Fruit fly (Drosophila melanogaster) whole organism, prepupa: Measurements from ENCODE around the gene CG12355.

Source experiments
- Blimp-1 ChIP-seq: fragments of 200-800 bp; sonication (Bioruptor generic); optimal IDR thresholded peaks from 3 replicates; lab custom pipeline; 2017; ENCODE audit warnings: missing biosample characterization, missing genetic modification characterization, mild to moderate bottlenecking, moderate library complexity, missing genetic modification reagents
- CG11762 ChIP-seq: fragments of 200-800 bp; sonication (Bioruptor generic); optimal IDR thresholded peaks from 3 replicates; lab custom pipeline; 2016; ENCODE audit warnings: missing biosample characterization, missing genetic modification characterization; ENCODE audit not compliant: insufficient read depth
- CG11902 ChIP-seq: fragments of 200-800 bp; sonication (Bioruptor generic); optimal IDR thresholded peaks from 3 replicates; lab custom pipeline; 2016; ENCODE audit warnings: missing biosample characterization, missing genetic modification characterization
- CG15336 ChIP-seq: fragments of 200-800 bp; sonication (Bioruptor generic); IDR thresholded peaks from 2 replicates; pipeline ENCODE4 v1.3.6; 2022; ENCODE audit warnings: missing biosample characterization, missing genetic modification characterization
- CG16779 ChIP-seq: fragments of 200-800 bp; sonication (Bioruptor generic); optimal IDR thresholded peaks from 3 replicates; lab custom pipeline; 2017; ENCODE audit warnings: missing biosample characterization, mild to moderate bottlenecking, missing genetic modification characterization
- CG32006 ChIP-seq: fragments of 200-800 bp; sonication (Bioruptor generic); optimal IDR thresholded peaks from 3 replicates; lab custom pipeline; 2017; ENCODE audit warnings: missing biosample characterization, mild to moderate bottlenecking, missing genetic modification characterization
- CG6163 ChIP-seq: fragments of 200-800 bp; sonication (Bioruptor generic); IDR thresholded peaks from 3 replicates; pipeline ENCODE4 v1.3.6; 2022; ENCODE audit warnings: missing biosample characterization, missing genetic modification characterization
- CG6792 ChIP-seq: fragments of 200-800 bp; sonication (Bioruptor generic); optimal IDR thresholded peaks from 3 replicates; lab custom pipeline; 2016; ENCODE audit warnings: missing biosample characterization, missing genetic modification characterization
- CG6808 ChIP-seq: fragments of 200-800 bp; sonication (Bioruptor generic); optimal IDR thresholded peaks from 3 replicates; lab custom pipeline; 2017; ENCODE audit warnings: missing biosample characterization, missing genetic modification characterization, mild to moderate bottlenecking, moderate library complexity, missing genetic modification reagents
- CG6854 ChIP-seq: fragments of 200-800 bp; sonication (Bioruptor generic); optimal IDR thresholded peaks from 2 replicates; lab custom pipeline; 2017; ENCODE audit warnings: missing biosample characterization, mild to moderate bottlenecking, missing genetic modification characterization
- CG7368 ChIP-seq: fragments of 200-800 bp; sonication (Bioruptor generic); optimal IDR thresholded peaks from 3 replicates; lab custom pipeline; 2016; ENCODE audit warnings: missing biosample characterization, missing genetic modification characterization
- CG8119 ChIP-seq: fragments of 200-800 bp; sonication (Bioruptor generic); IDR thresholded peaks from 3 replicates; pipeline ENCODE4 v1.3.6; 2022; ENCODE audit warnings: missing biosample characterization, missing genetic modification characterization
- CG8319 ChIP-seq: fragments of 200-800 bp; sonication (Bioruptor generic); optimal IDR thresholded peaks from 3 replicates; lab custom pipeline; 2016; ENCODE audit warnings: missing biosample characterization, missing genetic modification characterization
- CG8632 ChIP-seq: fragments of 200-800 bp; sonication (Bioruptor generic); optimal IDR thresholded peaks from 3 replicates; lab custom pipeline; 2016; ENCODE audit warnings: missing biosample characterization, missing genetic modification characterization
- CG9139 ChIP-seq: fragments of 200-800 bp; sonication (Bioruptor generic); optimal IDR thresholded peaks from 3 replicates; lab custom pipeline; 2017; ENCODE audit warnings: missing biosample characterization, mild to moderate bottlenecking, missing genetic modification characterization
- Eip78C ChIP-seq: fragments of 200-800 bp; sonication (Bioruptor generic); peaks from one replicate; lab custom pipeline; 2016; ENCODE audit warnings: missing biosample characterization, missing genetic modification characterization
- Eip93F ChIP-seq: fragments of 200-800 bp; sonication (Bioruptor generic); optimal IDR thresholded peaks from 2 replicates; lab custom pipeline; 2016; ENCODE audit warnings: missing biosample characterization, mild to moderate bottlenecking, missing genetic modification characterization
- Ets21C ChIP-seq: fragments of 200-800 bp; sonication (Bioruptor generic); optimal IDR thresholded peaks from 3 replicates; lab custom pipeline; 2016; ENCODE audit warnings: missing biosample characterization, missing genetic modification characterization
- Ets96B ChIP-seq: fragments of 200-800 bp; optimal IDR thresholded peaks from 2 replicates; lab custom pipeline; 2019; ENCODE audit warnings: missing biosample characterization, mild to moderate bottlenecking, missing genetic modification characterization, moderate library complexity
- Gug ChIP-seq: fragments of 200-800 bp; sonication (Bioruptor generic); IDR thresholded peaks from 2 replicates; pipeline ENCODE4 v1.3.6; 2022; ENCODE audit warnings: missing biosample characterization, missing genetic modification characterization
- Hr4 ChIP-seq: fragments of 200-800 bp; sonication (Bioruptor generic); optimal IDR thresholded peaks from 3 replicates; lab custom pipeline; 2016; ENCODE audit warnings: missing biosample characterization, missing genetic modification characterization
- Lpt ChIP-seq: fragments of 200-800 bp; sonication (Bioruptor generic); optimal IDR thresholded peaks from 3 replicates; lab custom pipeline; 2016; ENCODE audit warnings: missing biosample characterization, missing genetic modification characterization
- Met ChIP-seq: fragments of 200-800 bp; sonication (Bioruptor generic); optimal IDR thresholded peaks from 3 replicates; lab custom pipeline; 2016; ENCODE audit warnings: missing biosample characterization, missing genetic modification characterization
- Sox14 ChIP-seq: fragments of 200-800 bp; sonication (Bioruptor generic); optimal IDR thresholded peaks from 3 replicates; lab custom pipeline; 2016; ENCODE audit warnings: missing biosample characterization, missing genetic modification characterization
- Sox15 ChIP-seq: fragments of 200-800 bp; sonication (Bioruptor generic); optimal IDR thresholded peaks from 3 replicates; lab custom pipeline; 2016; ENCODE audit warnings: missing biosample characterization, missing genetic modification characterization
- achi ChIP-seq: fragments of 200-800 bp; sonication (Bioruptor generic); optimal IDR thresholded peaks from 3 replicates; lab custom pipeline; 2016; ENCODE audit warnings: missing biosample characterization, missing genetic modification characterization
- cyc ChIP-seq: fragments of 200-800 bp; sonication (Bioruptor generic); optimal IDR thresholded peaks from 3 replicates; lab custom pipeline; 2016; ENCODE audit warnings: missing biosample characterization, missing genetic modification characterization
- eg ChIP-seq: fragments of 200-800 bp; sonication (Bioruptor generic); IDR thresholded peaks from 3 replicates; pipeline ENCODE4 v1.3.6; 2022; ENCODE audit warnings: missing biosample characterization, missing genetic modification characterization
- esn ChIP-seq: fragments of 200-800 bp; sonication (Bioruptor generic); optimal IDR thresholded peaks from 2 replicates; lab custom pipeline; 2016; ENCODE audit warnings: missing biosample characterization, mild to moderate bottlenecking, missing genetic modification characterization, moderate library complexity
- fd59A ChIP-seq: fragments of 200-800 bp; sonication (Bioruptor generic); optimal IDR thresholded peaks from 2 replicates; lab custom pipeline; 2017; ENCODE audit warnings: missing biosample characterization, mild to moderate bottlenecking, missing genetic modification characterization, missing genetic modification reagents
- fd85E ChIP-seq: fragments of 200-800 bp; sonication (Bioruptor generic); optimal IDR thresholded peaks from 3 replicates; lab custom pipeline; 2016; ENCODE audit warnings: missing biosample characterization, missing genetic modification characterization
- fkh ChIP-seq: fragments of 200-800 bp; sonication (Bioruptor generic); optimal IDR thresholded peaks from 3 replicates; lab custom pipeline; 2017; ENCODE audit warnings: missing biosample characterization, mild to moderate bottlenecking, missing genetic modification characterization, moderate library complexity
- net ChIP-seq: fragments of 200-800 bp; sonication (Bioruptor generic); optimal IDR thresholded peaks from 3 replicates; lab custom pipeline; 2016; ENCODE audit warnings: missing biosample characterization, missing genetic modification characterization
- ss ChIP-seq, 2 experiments: fragments of 200-800 bp; sonication (Bioruptor generic); optimal IDR thresholded peaks; 2 replicates in 1 of 2; 3 replicates in 1 of 2; lab custom pipeline; 2017 to 2018; ENCODE audit warnings: mild to moderate bottlenecking in 2 of 2, missing biosample characterization in 2 of 2, missing genetic modification characterization in 2 of 2, moderate library complexity in 1 of 2
- svp ChIP-seq: fragments of 200-800 bp; sonication (Bioruptor generic); peaks from one replicate; lab custom pipeline; 2016; ENCODE audit warnings: missing biosample characterization, missing genetic modification characterization
- topi ChIP-seq: fragments of 200-800 bp; sonication (Bioruptor generic); optimal IDR thresholded peaks from 3 replicates; lab custom pipeline; 2016; ENCODE audit warnings: missing biosample characterization, missing genetic modification characterization
- vri ChIP-seq: fragments of 200-800 bp; sonication (Bioruptor generic); optimal IDR thresholded peaks from 3 replicates; lab custom pipeline; 2016; ENCODE audit warnings: missing biosample characterization, mild to moderate bottlenecking, missing genetic modification characterization

The CG12355 gene

DNA sequence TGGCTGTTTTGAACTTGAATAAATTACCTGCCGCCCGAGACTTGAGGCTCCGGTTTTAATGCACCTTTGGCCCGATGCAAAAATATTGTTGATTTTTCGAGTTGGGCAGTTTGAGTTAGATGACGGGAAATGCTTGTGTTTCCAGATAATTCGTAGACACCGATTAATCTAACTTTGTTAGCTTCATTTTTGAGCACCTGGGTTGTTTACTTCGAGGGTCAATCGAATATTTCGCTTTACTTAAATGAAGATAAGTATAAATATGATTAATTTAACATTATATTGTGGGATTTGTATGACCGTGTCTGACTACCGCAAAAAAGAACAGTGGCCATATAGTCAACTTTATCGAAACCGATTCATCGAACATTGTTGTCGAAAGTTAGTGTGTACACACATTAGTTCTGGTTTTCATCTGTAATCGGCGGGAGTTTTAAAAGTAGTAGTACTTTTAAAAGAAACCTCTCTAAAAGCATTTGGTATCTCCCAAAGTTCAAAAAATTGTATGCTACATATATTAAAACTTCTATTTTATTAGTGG lies 28.5 kb upstream of the CG12355 start, which contains the start of gene CG7945:
TSS of gene CG7945 (minus strand) at position 332 of the 541 bp plus-strand sequence.
- no peak for TF ChIP-seq ss (GFP tag; optimal IDR thresholded peaks at IDR 0.05; lab: Kevin White, UChicago)
- peak; percentile 24 for TF ChIP-seq vri (GFP tag; lab: Kevin White, UChicago)
- no peak for TF ChIP-seq esn (GFP tag; lab: Kevin White, UChicago)
- TF ChIP-seq Eip93F (GFP tag; lab: Kevin White, UChicago) = peak; percentile 7
- TF ChIP-seq CG6163 (GFP tag; lab: Robert Waterston, UW) = no peak
- TF ChIP-seq fkh = peak; percentile 3

DNA sequence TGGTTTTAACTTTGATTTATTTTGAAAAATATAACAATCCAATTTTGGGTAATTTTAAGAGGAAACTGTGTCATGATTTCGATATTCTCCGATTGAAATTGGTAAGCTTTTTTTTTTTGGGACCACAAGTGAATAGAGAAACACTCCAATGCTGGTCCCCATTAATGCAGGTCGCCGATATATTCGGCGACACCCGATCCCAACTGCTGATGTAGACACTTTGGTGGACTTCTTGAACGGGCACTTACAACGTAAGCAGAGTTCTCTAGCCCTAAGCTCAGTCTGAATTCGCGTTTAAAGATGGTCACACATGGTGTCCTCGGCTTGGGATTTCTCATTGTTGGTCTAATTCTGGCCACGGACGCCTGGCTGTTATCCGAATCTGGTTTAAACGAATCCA lies 25.0 kb upstream of the CG12355 start, which contains the start of gene yellow-k:
TSS of gene yellow-k (plus strand) at position 301 of the 400 bp plus-strand sequence.
- TF ChIP-seq Sox14 (GFP tag; lab: Kevin White, UChicago) (no peak), CG9139 (GFP tag; lab: Kevin White, UChicago) (no peak), Gug (GFP tag; lab: Robert Waterston, UW) (no peak), ss (GFP tag; optimal IDR thresholded peaks at IDR 0.05; lab: Kevin White, UChicago) (no peak), Sox15 (no peak), CG11902 (no peak), Ets96B (no peak), Hr4 (GFP tag; lab: Kevin White, UChicago) (no peak), Blimp-1 (GFP tag; lab: Kevin White, UChicago) (no peak), CG11762 (no peak)

DNA sequence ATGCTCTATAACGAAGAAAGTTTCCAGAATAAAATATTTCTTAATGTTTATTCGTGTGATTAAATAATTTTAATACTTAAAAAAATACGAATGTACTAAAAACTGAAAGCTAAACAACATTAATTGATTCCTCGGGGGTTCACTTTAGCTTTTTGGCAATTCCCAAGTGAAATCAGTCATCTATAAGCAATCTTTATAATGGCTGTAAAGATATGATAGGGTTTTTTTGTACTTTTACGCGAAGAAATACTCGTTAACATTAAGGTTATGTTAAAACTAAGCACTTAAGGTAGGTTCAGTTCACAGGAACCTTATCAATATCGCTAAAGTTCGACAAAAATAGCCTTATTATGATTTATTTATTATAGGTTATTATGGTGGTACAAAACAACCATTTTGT lies 24.6 kb upstream of the CG12355 start:
- TF ChIP-seq Lpt (GFP tag; lab: Kevin White, UChicago) = no peak
- no peak for TF ChIP-seq CG11762
- no peak for TF ChIP-seq topi
- no peak for TF ChIP-seq CG16779 (tag; lab: Kevin White, UChicago)
- no peak for TF ChIP-seq cyc
- no peak for TF ChIP-seq CG6163 (GFP tag; lab: Robert Waterston, UW)
- TF ChIP-seq fd85E = no peak
- no peak for TF ChIP-seq Sox15
- no peak for TF ChIP-seq vri (GFP tag; lab: Kevin White, UChicago)
- TF ChIP-seq ss (GFP tag; optimal IDR thresholded peaks at IDR 0.05; lab: Kevin White, UChicago) = no peak
- no peak for TF ChIP-seq CG8319 (GFP tag; lab: Kevin White, UChicago)
- no peak for TF ChIP-seq CG6808 (GFP tag; lab: Kevin White, UChicago)
- TF ChIP-seq Met (GFP tag; lab: Kevin White, UChicago) = no peak
- TF ChIP-seq CG8119 = no peak
- TF ChIP-seq, all 60 proteins: peak for 0

dm6 chr3L:15519492-15519891 lies 24.1 kb upstream of the CG12355 start, which contains the start of gene mex1:
mex1 (minus strand) TSS chr3L:15519592.
- no peak for TF ChIP-seq CG6792 (GFP tag; lab: Kevin White, UChicago)

DNA sequence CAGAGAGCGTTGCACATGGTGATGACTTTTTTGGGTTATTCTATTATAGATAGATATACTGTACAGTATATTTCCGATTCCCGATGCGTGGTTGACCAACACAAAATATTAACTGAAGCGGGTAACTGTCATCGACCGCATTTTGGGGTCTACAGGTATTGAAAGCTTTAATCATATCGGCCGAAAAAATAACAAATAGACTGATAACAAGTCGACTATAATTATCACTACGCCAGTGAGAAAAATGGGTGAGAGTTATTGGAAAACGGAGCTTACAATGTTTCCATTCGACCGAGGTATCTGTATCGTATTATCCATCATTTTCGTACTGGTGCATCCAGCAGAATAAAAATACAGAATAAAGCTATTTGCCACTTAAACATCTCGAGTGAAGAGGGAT lies 23.0 kb upstream of the CG12355 start:
- TF ChIP-seq svp (GFP tag; lab: Kevin White, UChicago) (no peak), CG6854 (GFP tag; lab: Kevin White, UChicago) (no peak), vri (GFP tag; lab: Kevin White, UChicago) (peak; percentile 38)

dm6 chr3L:15517508-15517907 lies 22.2 kb upstream of the CG12355 start:
- TF ChIP-seq net (GFP tag; lab: Kevin White, UChicago) (no peak), esn (GFP tag; lab: Kevin White, UChicago) (no peak), CG7368 (no peak), topi (no peak), CG8632 (GFP tag; lab: Kevin White, UChicago) (no peak), fd85E (no peak), Eip78C (GFP tag; lab: Kevin White, UChicago) (no peak), fd59A (GFP tag; lab: Kevin White, UChicago) (no peak), CG32006 (GFP tag; lab: Kevin White, UChicago) (no peak), Eip93F (GFP tag; lab: Kevin White, UChicago) (no peak), CG9139 (GFP tag; lab: Kevin White, UChicago) (no peak), eg (GFP tag; lab: Robert Waterston, UW) (no peak), Hr4 (GFP tag; lab: Kevin White, UChicago) (no peak), CG15336 (GFP tag; lab: Robert Waterston, UW) (no peak), CG8319 (GFP tag; lab: Kevin White, UChicago) (no peak), Ets21C (GFP tag; lab: Kevin White, UChicago) (no peak), achi (GFP tag; lab: Kevin White, UChicago) (no peak)
